Fruit fly (Drosophila melanogaster): ENCODE data around the gene cdi.

DNA sequence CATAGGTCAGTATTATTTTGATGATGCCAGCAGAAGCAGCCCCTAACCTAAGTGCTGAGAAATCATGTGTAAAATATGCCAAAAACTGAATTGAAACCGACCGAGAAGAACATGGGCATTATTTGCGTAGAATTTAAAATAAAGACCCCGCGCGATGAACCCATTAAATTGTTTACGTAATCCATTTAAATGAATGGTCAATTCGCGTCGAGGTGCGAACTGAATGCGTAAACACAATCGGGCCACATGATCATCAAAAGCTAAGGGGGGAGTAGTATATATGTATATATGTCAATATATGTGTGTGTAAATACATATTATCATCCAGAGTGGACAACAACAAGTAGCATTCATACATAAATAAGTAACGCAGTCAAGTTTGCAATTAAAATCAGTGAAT lies 33.9 kb downstream of the cdi start:
- TF ChIP-seq Pif1B (GFP tag; optimal IDR thresholded peaks at IDR 0.05) (no peak), Snoo (tag; optimal IDR thresholded peaks at IDR 0.05) (no peak), CG12605 (GFP tag; IDR thresholded peaks at IDR 0.05) (no peak), CG17806 (tag; optimal IDR thresholded peaks at IDR 0.05) (no peak), rn (GFP tag; IDR thresholded peaks at IDR 0.05) (no peak), CG9948 (tag; optimal IDR thresholded peaks at IDR 0.05) (no peak), EcR (GFP tag; optimal IDR thresholded peaks at IDR 0.05) (peak; percentile 60), CG15710 (tag; optimal IDR thresholded peaks at IDR 0.05) (no peak), fd96Ca (GFP tag; IDR thresholded peaks at IDR 0.05) (no peak), Ets98B (GFP tag; IDR thresholded peaks at IDR 0.05) (no peak), CG34367 (tag; optimal IDR thresholded peaks at IDR 0.05) (no peak), gl (tag; optimal IDR thresholded peaks at IDR 0.05) (peak; percentile 13), CG14655 (GFP tag; optimal IDR thresholded peaks at IDR 0.05) (no peak)

All from whole organism, pupa.